Worm (Caenorhabditis elegans) whole organism, L2 larva: ENCODE results near the gene C30G4.2.

Experiments
- C34F6.9 ChIP-seq: fragments of 150-350 bp; optimal IDR thresholded peaks from 2 replicates; lab custom pipeline; 2014; ENCODE audit warnings: missing biosample characterization, missing genetic modification characterization
- R02D3.7 ChIP-seq: fragments of 150-350 bp; optimal IDR thresholded peaks from 2 replicates; lab custom pipeline; 2014; ENCODE audit warnings: missing biosample characterization, missing genetic modification characterization
- crh-2 ChIP-seq: sonication (generic microtip); optimal IDR thresholded peaks from 2 replicates; lab custom pipeline; 2017; ENCODE audit warnings: missing biosample characterization, missing genetic modification characterization
- elt-1 ChIP-seq: fragments of 150-350 bp; optimal IDR thresholded peaks from 2 replicates; lab custom pipeline; 2014; ENCODE audit warnings: missing biosample characterization, missing genetic modification characterization
- lin-13 ChIP-seq: fragments of 150-350 bp; optimal IDR thresholded peaks from 2 replicates; lab custom pipeline; 2014; ENCODE audit warnings: missing biosample characterization, missing genetic modification reagents, missing genetic modification characterization
- nhr-11 ChIP-seq: fragments of 150-350 bp; optimal IDR thresholded peaks from 2 replicates; lab custom pipeline; 2014; ENCODE audit warnings: missing biosample characterization, missing genetic modification characterization
- nhr-77 ChIP-seq: fragments of 150-350 bp; optimal IDR thresholded peaks from 2 replicates; lab custom pipeline; 2014; ENCODE audit warnings: missing biosample characterization, missing genetic modification characterization
- sem-4 ChIP-seq: fragments of 150-350 bp; optimal IDR thresholded peaks from 2 replicates; lab custom pipeline; 2014; ENCODE audit warnings: missing biosample characterization, missing genetic modification reagents, missing genetic modification characterization
- unc-62 ChIP-seq: fragments of 150-350 bp; optimal IDR thresholded peaks from 2 replicates; lab custom pipeline; 2014; ENCODE audit warnings: missing biosample characterization, missing genetic modification reagents, missing genetic modification characterization

ce11 chrX:17093199-17093598, 47.8 kb upstream of the C30G4.2 start, which contains the start of gene C08A9.3:
- TF ChIP-seq nhr-11 (tag; lab: Kevin White, UChicago) = no peak
- TF ChIP-seq R02D3.7 (tag; lab: Kevin White, UChicago) = no peak
- TF ChIP-seq unc-62 (GFP tag; lab: Kevin White, UChicago) = no peak
- TF ChIP-seq nhr-77 = no peak
- TF ChIP-seq crh-2 (tag; lab: Kevin White, UChicago) = no peak
- TF ChIP-seq sem-4 (tag; lab: Kevin White, UChicago) = no peak
- TF ChIP-seq lin-13 (GFP tag; lab: Kevin White, UChicago) = no peak
- no peak for TF ChIP-seq elt-1 (tag; lab: Kevin White, UChicago)
- TF ChIP-seq C34F6.9 (tag; lab: Kevin White, UChicago) = no peak
